Fruit fly (Drosophila melanogaster) whole organism, adult: ENCODE results near the gene Pep.

Source experiments
- CG11617 ChIP-seq: fragments of 200-800 bp; sonication (Bioruptor generic); optimal IDR thresholded peaks from 2 replicates; lab custom pipeline; 2017; ENCODE audit warnings: mild to moderate bottlenecking, missing biosample characterization, missing genetic modification reagents, missing genetic modification characterization
- CG12768 ChIP-seq: fragments of 200-800 bp; sonication (Bioruptor generic); optimal IDR thresholded peaks from 2 replicates; lab custom pipeline; 2017; ENCODE audit warnings: missing biosample characterization, missing genetic modification characterization, mild to moderate bottlenecking, moderate library complexity, missing genetic modification reagents
- CG14711 ChIP-seq: fragments of 200-800 bp; sonication (Bioruptor generic); optimal IDR thresholded peaks from 2 replicates; lab custom pipeline; 2018; ENCODE audit warnings: missing biosample characterization, mild to moderate bottlenecking, missing genetic modification characterization, moderate library complexity
- CG1620 ChIP-seq: fragments of 200-800 bp; sonication (Bioruptor generic); optimal IDR thresholded peaks from 2 replicates; lab custom pipeline; 2016; ENCODE audit warnings: missing biosample characterization, missing genetic modification characterization
- CG33017 ChIP-seq: fragments of 200-800 bp; sonication (Bioruptor generic); optimal IDR thresholded peaks from 2 replicates; lab custom pipeline; 2018; ENCODE audit warnings: missing biosample characterization, mild to moderate bottlenecking, missing genetic modification characterization, moderate library complexity
- CG5204 ChIP-seq: fragments of 200-800 bp; sonication (Bioruptor generic); optimal IDR thresholded peaks from 2 replicates; lab custom pipeline; 2016; ENCODE audit warnings: missing biosample characterization, missing genetic modification characterization
- CG7045 ChIP-seq: fragments of 200-800 bp; sonication (Bioruptor generic); optimal IDR thresholded peaks from 2 replicates; lab custom pipeline; 2017; ENCODE audit warnings: missing biosample characterization, mild to moderate bottlenecking, missing genetic modification characterization
- CG7101 ChIP-seq: fragments of 200-800 bp; sonication (Bioruptor generic); optimal IDR thresholded peaks from 2 replicates; lab custom pipeline; 2018; ENCODE audit warnings: missing biosample characterization, mild to moderate bottlenecking, missing genetic modification characterization, moderate library complexity
- Clk ChIP-seq: fragments of 200-800 bp; sonication (Bioruptor generic); optimal IDR thresholded peaks from 2 replicates; lab custom pipeline; 2017; ENCODE audit warnings: missing biosample characterization, missing genetic modification characterization
- Crg-1 ChIP-seq: fragments of 200-800 bp; sonication (Bioruptor generic); optimal IDR thresholded peaks from 2 replicates; lab custom pipeline; 2016; ENCODE audit warnings: missing biosample characterization, missing genetic modification characterization
- Hr96 ChIP-seq: fragments of 200-800 bp; sonication (Bioruptor generic); optimal IDR thresholded peaks from 2 replicates; lab custom pipeline; 2016; ENCODE audit warnings: missing biosample characterization, missing genetic modification characterization
- Mnt ChIP-seq: fragments of 200-800 bp; sonication (Bioruptor generic); optimal IDR thresholded peaks from 2 replicates; lab custom pipeline; 2016; ENCODE audit warnings: missing biosample characterization, mild to moderate bottlenecking, missing genetic modification characterization
- bab1 ChIP-seq: fragments of 200-800 bp; sonication (Bioruptor generic); optimal IDR thresholded peaks from 3 replicates; lab custom pipeline; 2019; ENCODE audit warnings: missing biosample characterization, mild to moderate bottlenecking, missing genetic modification characterization, moderate library complexity
- cic ChIP-seq: fragments of 200-800 bp; sonication (Bioruptor generic); optimal IDR thresholded peaks from 2 replicates; lab custom pipeline; 2017; ENCODE audit warnings: missing biosample characterization, mild to moderate bottlenecking, missing genetic modification characterization, moderate library complexity
- cnc ChIP-seq, 2 experiments: fragments of >200 bp; optimal IDR thresholded peaks; 2 replicates each; lab custom pipeline; 2017
- kay ChIP-seq: fragments of 200-800 bp; sonication (Bioruptor generic); peaks from one replicate; lab custom pipeline; 2016; ENCODE audit warnings: missing biosample characterization, missing genetic modification characterization, borderline replicate concordance
- ovo ChIP-seq: fragments of 200-800 bp; sonication (Bioruptor generic); optimal IDR thresholded peaks from 2 replicates; lab custom pipeline; 2016; ENCODE audit warnings: missing biosample characterization, missing genetic modification characterization
- pad ChIP-seq: fragments of 200-800 bp; sonication (Bioruptor generic); optimal IDR thresholded peaks from 3 replicates; lab custom pipeline; 2017; ENCODE audit warnings: missing biosample characterization, missing genetic modification characterization, mild to moderate bottlenecking, moderate library complexity, missing genetic modification reagents
- tj ChIP-seq: fragments of 200-800 bp; sonication (Bioruptor generic); optimal IDR thresholded peaks from 3 replicates; lab custom pipeline; 2017; ENCODE audit warnings: missing biosample characterization, mild to moderate bottlenecking, missing genetic modification characterization, moderate library complexity
- toe ChIP-seq: fragments of 200-800 bp; sonication (Bioruptor generic); optimal IDR thresholded peaks from 2 replicates; lab custom pipeline; 2016; ENCODE audit warnings: missing biosample characterization, missing genetic modification characterization

The Pep gene

dm6 chr3L:17667642-17668362, 23.0 kb upstream of the Pep start:
- TF ChIP-seq cic (GFP tag; lab: Kevin White, UChicago) (no peak), toe (GFP tag; lab: Kevin White, UChicago) (no peak), CG5204 (GFP tag; lab: Kevin White, UChicago) (no peak), ovo (GFP tag; lab: Kevin White, UChicago) (no peak), Crg-1 (no peak), pad (GFP tag; lab: Kevin White, UChicago) (peak; percentile 68), CG7045 (GFP tag; lab: Kevin White, UChicago) (no peak), CG1620 (GFP tag; lab: Kevin White, UChicago) (no peak), cnc (optimal IDR thresholded peaks at IDR 0.05; lab: Kevin White, UChicago) (no peak), Hr96 (no peak), Mnt (GFP tag; lab: Kevin White, UChicago) (no peak), kay (GFP tag; lab: Kevin White, UChicago) (peak; percentile 82), bab1 (no peak), tj (no peak)

DNA sequence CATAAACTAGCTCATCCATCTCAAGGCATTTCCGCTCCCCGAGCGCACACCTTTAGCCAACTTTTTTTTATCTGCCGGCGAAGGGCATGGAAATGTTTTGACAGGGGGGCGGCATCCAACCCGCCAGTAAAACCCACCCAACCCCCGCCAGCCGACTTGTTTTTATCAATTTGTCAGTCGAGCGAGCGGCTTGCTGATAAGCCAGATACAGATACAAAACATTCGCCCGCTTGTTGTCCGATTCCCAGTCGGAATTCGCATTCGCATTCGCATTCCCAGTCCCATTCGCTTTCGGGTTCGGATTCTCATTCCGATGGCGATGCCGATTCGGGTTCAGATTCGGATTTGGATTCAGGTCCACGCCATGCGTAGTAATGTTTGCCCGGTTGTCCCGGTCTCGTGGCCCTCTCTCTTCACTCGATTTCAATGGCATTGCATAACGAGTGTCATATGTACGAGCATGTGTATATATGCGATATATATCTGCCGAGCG, 20.3 kb upstream of the Pep start:
- TF ChIP-seq CG14711 (tag; lab: Kevin White, UChicago) (peak; percentile 6), CG12768 (GFP tag; lab: Kevin White, UChicago) (peak; percentile 79), Mnt (GFP tag; lab: Kevin White, UChicago) (peak; percentile 66), Crg-1 (peak; percentile 32), cnc (optimal IDR thresholded peaks at IDR 0.05; lab: Kevin White, UChicago) (no peak), bab1 (no peak), CG33017 (tag; lab: Kevin White, UChicago) (no peak), CG7045 (GFP tag; lab: Kevin White, UChicago) (peak; percentile 24), CG7101 (peak; percentile 5), CG5204 (GFP tag; lab: Kevin White, UChicago) (peak; percentile 6), cic (GFP tag; lab: Kevin White, UChicago) (peak; percentile 96), pad (GFP tag; lab: Kevin White, UChicago) (peak; percentile 25), kay (GFP tag; lab: Kevin White, UChicago) (peak; percentile 52), toe (GFP tag; lab: Kevin White, UChicago) (no peak), ovo (GFP tag; lab: Kevin White, UChicago) (peak; percentile 55), Clk (GFP tag; lab: Kevin White, UChicago) (no peak), CG11617 (GFP tag; lab: Kevin White, UChicago) (peak; percentile 5), CG1620 (GFP tag; lab: Kevin White, UChicago) (no peak), Hr96 (peak; percentile 12), tj (peak; percentile 53)

- TF ChIP-seq toe (GFP tag; lab: Kevin White, UChicago): no peak
- no peak for TF ChIP-seq CG12768 (GFP tag; lab: Kevin White, UChicago)
- TF ChIP-seq pad (GFP tag; lab: Kevin White, UChicago): no peak
- TF ChIP-seq CG14711 (tag; lab: Kevin White, UChicago): no peak
- no peak for TF ChIP-seq CG7045 (GFP tag; lab: Kevin White, UChicago)
- TF ChIP-seq CG7101: no peak
- TF ChIP-seq cic (GFP tag; lab: Kevin White, UChicago): no peak
- TF ChIP-seq Crg-1: no peak
- no peak for TF ChIP-seq Hr96
- no peak for TF ChIP-seq cnc (optimal IDR thresholded peaks at IDR 0.05; lab: Kevin White, UChicago)
- no peak for TF ChIP-seq tj
- no peak for TF ChIP-seq Mnt (GFP tag; lab: Kevin White, UChicago)
- TF ChIP-seq bab1: no peak
- TF ChIP-seq CG11617 (GFP tag; lab: Kevin White, UChicago): no peak
These were observed 18.8 kb upstream of the Pep start for dm6 chr3L:17663647-17664046.

DNA sequence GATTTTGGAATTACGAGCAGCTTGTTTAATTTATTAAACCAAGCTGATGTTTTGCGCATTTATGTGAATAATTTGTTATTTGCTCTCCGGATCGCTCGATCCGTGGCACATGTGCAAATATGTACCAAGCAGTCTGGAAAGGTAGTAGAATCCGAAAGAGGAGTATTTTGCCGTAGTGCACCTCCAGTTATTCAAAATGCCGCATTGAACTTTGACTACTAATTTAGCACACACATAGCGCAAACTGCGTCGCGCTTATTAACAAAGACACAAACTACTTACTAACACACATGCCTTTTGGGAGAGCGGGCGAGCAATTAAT, 14.4 kb upstream of the Pep start:
- TF ChIP-seq kay (GFP tag; lab: Kevin White, UChicago) (no peak), cnc (optimal IDR thresholded peaks at IDR 0.05; lab: Kevin White, UChicago) (no peak), toe (GFP tag; lab: Kevin White, UChicago) (no peak), tj (no peak), pad (GFP tag; lab: Kevin White, UChicago) (no peak), Mnt (GFP tag; lab: Kevin White, UChicago) (peak; percentile 11), CG12768 (GFP tag; lab: Kevin White, UChicago) (peak; percentile 29), Clk (GFP tag; lab: Kevin White, UChicago) (no peak), CG33017 (tag; lab: Kevin White, UChicago) (no peak), CG7101 (no peak), bab1 (no peak), CG11617 (GFP tag; lab: Kevin White, UChicago) (no peak), CG14711 (tag; lab: Kevin White, UChicago) (no peak), CG7045 (GFP tag; lab: Kevin White, UChicago) (peak; percentile 6), CG5204 (GFP tag; lab: Kevin White, UChicago) (no peak), cic (GFP tag; lab: Kevin White, UChicago) (peak; percentile 88), Crg-1 (peak; percentile 66), ovo (GFP tag; lab: Kevin White, UChicago) (peak; percentile 27), CG1620 (GFP tag; lab: Kevin White, UChicago) (no peak), Hr96 (no peak)

- TF ChIP-seq Hr96 (peak; percentile 62), CG5204 (GFP tag; lab: Kevin White, UChicago) (peak; percentile 63), CG7101 (peak; percentile 87), pad (GFP tag; lab: Kevin White, UChicago) (peak; percentile 95), Mnt (GFP tag; lab: Kevin White, UChicago) (peak; percentile 21), CG12768 (GFP tag; lab: Kevin White, UChicago) (peak; percentile 1), cnc (optimal IDR thresholded peaks at IDR 0.05; lab: Kevin White, UChicago) (no peak), bab1 (peak; percentile 87), CG14711 (tag; lab: Kevin White, UChicago) (peak; percentile 81), kay (GFP tag; lab: Kevin White, UChicago) (no peak), CG33017 (tag; lab: Kevin White, UChicago) (peak; percentile 79), cic (GFP tag; lab: Kevin White, UChicago) (peak; percentile 25), tj (no peak), Clk (GFP tag; lab: Kevin White, UChicago) (no peak), toe (GFP tag; lab: Kevin White, UChicago) (peak; percentile 6), Crg-1 (peak; percentile 46), ovo (GFP tag; lab: Kevin White, UChicago) (peak; percentile 100), CG7045 (GFP tag; lab: Kevin White, UChicago) (peak; percentile 68), CG1620 (GFP tag; lab: Kevin White, UChicago) (peak; percentile 25), CG11617 (GFP tag; lab: Kevin White, UChicago) (peak; percentile 55)
These were observed 13.8 kb upstream of the Pep start for dm6 chr3L:17658423-17659267.
